Fruit fly (Drosophila melanogaster) S2 (cell line): ENCODE measurements around the gene CG31141.

Source experiments
- CG8478 ChIP-seq: fragments of >200 bp; optimal IDR thresholded peaks from 2 replicates; lab custom pipeline; 2018
- CTCF ChIP-seq, 2 experiments: fragments of >200 bp; optimal IDR thresholded peaks; 2 replicates each; lab custom pipeline; 2018

dm6 chr3R:23900092-23900491 is 23.0 kb upstream of the CG31141 start:
- TF ChIP-seq CTCF (optimal IDR thresholded peaks at IDR 0.05; lab: Kevin White, UChicago) (peak; percentile 57 to 65), CG8478 (lab: Kevin White, UChicago) (no peak)
